Worm (Caenorhabditis elegans) whole organism, young adult: ENCODE data around the gene spr-3.

ENCODE experiments used
- C17E4.6 ChIP-seq: fragments of 200-800 bp; sonication (Bioruptor generic); IDR thresholded peaks from 2 replicates; pipeline ENCODE4 v1.3.6; 2022; ENCODE audit warnings: missing genetic modification reagents, missing genetic modification characterization, missing compliant biosample characterization
- D2030.7 ChIP-seq: fragments of 200-800 bp; sonication (Bioruptor generic); IDR thresholded peaks from 2 replicates; pipeline ENCODE4 v1.3.6; 2022; ENCODE audit warnings: missing genetic modification reagents, missing genetic modification characterization, missing compliant biosample characterization
- F10E7.11 ChIP-seq: sonication (generic microtip); optimal IDR thresholded peaks from 2 replicates; lab custom pipeline; 2017; ENCODE audit warnings: mild to moderate bottlenecking, missing genetic modification characterization, moderate library complexity, missing compliant biosample characterization
- F22D6.2 ChIP-seq: sonication (generic microtip); optimal IDR thresholded peaks from 2 replicates; lab custom pipeline; 2016; ENCODE audit warnings: mild to moderate bottlenecking, missing genetic modification characterization, missing compliant biosample characterization
- F37B4.10 ChIP-seq: fragments of 200-800 bp; sonication (Bioruptor generic); IDR thresholded peaks from 2 replicates; pipeline ENCODE4 v1.3.6; 2022; ENCODE audit warnings: missing genetic modification characterization, missing compliant biosample characterization
- ZK185.1 ChIP-seq: sonication (generic microtip); optimal IDR thresholded peaks from 2 replicates; lab custom pipeline; 2016; ENCODE audit warnings: mild to moderate bottlenecking, missing genetic modification characterization, missing compliant biosample characterization; ENCODE audit not compliant: poor library complexity, severe bottlenecking
- aptf-3 ChIP-seq: fragments of 200-800 bp; sonication (Bioruptor generic); IDR thresholded peaks from 2 replicates; pipeline ENCODE4 v1.3.6; 2022; ENCODE audit warnings: missing genetic modification characterization, missing compliant biosample characterization
- ccch-3 ChIP-seq: fragments of 200-800 bp; sonication (Bioruptor generic); optimal IDR thresholded peaks from 2 replicates; lab custom pipeline; 2018; ENCODE audit warnings: mild to moderate bottlenecking, missing genetic modification characterization, missing compliant biosample characterization
- cebp-1 ChIP-seq, 2 experiments: fragments of 200-800 bp in 1 of 2; sonication (Bioruptor generic) in 1 of 2; sonication (generic microtip) in 1 of 2; IDR thresholded peaks in 1 of 2; optimal IDR thresholded peaks in 1 of 2; 2 replicates each; pipeline versions ENCODE4 v1.3.6 to Lab custom; 2017 to 2022; ENCODE audit warnings: missing compliant biosample characterization in 2 of 2, missing genetic modification characterization in 2 of 2, mild to moderate bottlenecking in 1 of 2, missing genetic modification reagents in 1 of 2, moderate library complexity in 1 of 2
- ceh-40 ChIP-seq: fragments of 200-800 bp; sonication (Bioruptor generic); IDR thresholded peaks from 2 replicates; pipeline ENCODE4 v1.3.6; 2022; ENCODE audit warnings: missing genetic modification characterization, missing compliant biosample characterization
- dox-1 ChIP-seq: fragments of 200-800 bp; sonication (Bioruptor generic); IDR thresholded peaks from 2 replicates; pipeline ENCODE4 v1.3.6; 2022; ENCODE audit warnings: missing genetic modification reagents, missing genetic modification characterization, missing compliant biosample characterization
- ekl-4 ChIP-seq: fragments of 200-800 bp; sonication (Bioruptor generic); IDR thresholded peaks from 2 replicates; pipeline ENCODE4 v1.3.6; 2022; ENCODE audit warnings: missing genetic modification reagents, missing genetic modification characterization, missing compliant biosample characterization
- ets-4 ChIP-seq: fragments of 200-800 bp; sonication (Bioruptor generic); optimal IDR thresholded peaks from 2 replicates; lab custom pipeline; 2018; ENCODE audit warnings: mild to moderate bottlenecking, missing genetic modification characterization, missing compliant biosample characterization
- fkh-3 ChIP-seq: sonication (generic microtip); optimal IDR thresholded peaks from 2 replicates; lab custom pipeline; 2016; ENCODE audit warnings: mild to moderate bottlenecking, missing genetic modification characterization, missing compliant biosample characterization
- gei-17 ChIP-seq: fragments of 200-800 bp; sonication (Bioruptor generic); optimal IDR thresholded peaks from 2 replicates; lab custom pipeline; 2018; ENCODE audit warnings: mild to moderate bottlenecking, missing genetic modification characterization, missing compliant biosample characterization
- hlh-12 ChIP-seq: sonication (generic microtip); optimal IDR thresholded peaks from 2 replicates; lab custom pipeline; 2016; ENCODE audit warnings: missing genetic modification characterization, missing compliant biosample characterization
- hsf-1 ChIP-seq: fragments of 200-800 bp; sonication (Bioruptor generic); IDR thresholded peaks from 2 replicates; pipeline ENCODE4 v1.3.6; 2022; ENCODE audit warnings: missing genetic modification reagents, missing genetic modification characterization, missing compliant biosample characterization
- lin-35 ChIP-seq, 3 experiments: fragments of 150-350 bp in 2 of 3; sonication (generic microtip) in 1 of 3; optimal IDR thresholded peaks; 2 replicates each; lab custom pipeline; 2014 to 2018; ENCODE audit warnings: missing biosample characterization in 3 of 3, missing genetic modification characterization in 3 of 3, missing genetic modification reagents in 3 of 3
- lin-54 ChIP-seq: fragments of 200-800 bp; sonication (Bioruptor generic); optimal IDR thresholded peaks from 2 replicates; lab custom pipeline; 2018; ENCODE audit warnings: mild to moderate bottlenecking, missing genetic modification characterization, missing compliant biosample characterization
- lir-1 ChIP-seq: fragments of 200-800 bp; sonication (Bioruptor generic); conservative IDR thresholded peaks from 2 replicates; pipeline ENCODE4 v1.3.6; 2022; ENCODE audit warnings: missing genetic modification reagents, missing genetic modification characterization, missing compliant biosample characterization
- lsy-27 ChIP-seq: sonication (generic microtip); optimal IDR thresholded peaks from 2 replicates; lab custom pipeline; 2017; ENCODE audit warnings: missing genetic modification characterization, mild to moderate bottlenecking, missing compliant biosample characterization, antibody characterized with exemption, missing genotype, borderline replicate concordance; ENCODE audit not compliant: insufficient read depth
- madf-3 ChIP-seq: fragments of 200-800 bp; sonication (Bioruptor generic); IDR thresholded peaks from 2 replicates; pipeline ENCODE4 v1.3.6; 2022; ENCODE audit warnings: missing genetic modification reagents, missing genetic modification characterization, missing compliant biosample characterization
- madf-6 ChIP-seq: fragments of 200-800 bp; sonication (Bioruptor generic); IDR thresholded peaks from 2 replicates; pipeline ENCODE4 v1.3.6; 2022; ENCODE audit warnings: missing genetic modification reagents, missing genetic modification characterization, missing compliant biosample characterization
- madf-8 ChIP-seq: fragments of 200-800 bp; sonication (Bioruptor generic); conservative IDR thresholded peaks from 2 replicates; pipeline ENCODE4 v1.3.6; 2022; ENCODE audit warnings: missing genetic modification reagents, missing genetic modification characterization, missing compliant biosample characterization
- mxl-1 ChIP-seq: sonication (generic microtip); optimal IDR thresholded peaks from 2 replicates; lab custom pipeline; 2016; ENCODE audit warnings: missing genetic modification characterization, missing compliant biosample characterization
- nfyb-1 ChIP-seq: fragments of 200-800 bp; sonication (Bioruptor generic); IDR thresholded peaks from 2 replicates; pipeline ENCODE4 v1.3.6; 2022; ENCODE audit warnings: missing genetic modification reagents, missing genetic modification characterization, missing compliant biosample characterization
- nhr-27 ChIP-seq: fragments of 200-800 bp; sonication (Bioruptor generic); optimal IDR thresholded peaks from 2 replicates; lab custom pipeline; 2018; ENCODE audit warnings: mild to moderate bottlenecking, missing genetic modification characterization, moderate library complexity, missing compliant biosample characterization
- nhr-90 ChIP-seq: sonication (generic microtip); optimal IDR thresholded peaks from 2 replicates; lab custom pipeline; 2016; ENCODE audit warnings: missing genotype, mild to moderate bottlenecking, missing genetic modification characterization, missing compliant biosample characterization
- pbrm-1 ChIP-seq: fragments of 200-800 bp; sonication (Bioruptor generic); IDR thresholded peaks from 2 replicates; pipeline ENCODE4 v1.3.6; 2022; ENCODE audit warnings: missing genetic modification reagents, missing genetic modification characterization, missing compliant biosample characterization
- rcor-1 ChIP-seq: fragments of 200-800 bp; sonication (Bioruptor generic); IDR thresholded peaks from 2 replicates; pipeline ENCODE4 v1.3.6; 2022; ENCODE audit warnings: missing genetic modification reagents, missing genetic modification characterization, missing compliant biosample characterization
- rpc-1 ChIP-seq, 2 experiments: fragments of 150-350 bp in 1 of 2; sonication (generic microtip) in 1 of 2; optimal IDR thresholded peaks; 2 replicates each; lab custom pipeline; 2014 to 2018; ENCODE audit warnings: missing biosample characterization in 1 of 2, missing genetic modification characterization in 1 of 2, missing genetic modification reagents in 1 of 2, missing genotype in 1 of 2
- snpc-1.3 ChIP-seq: sonication (generic microtip); optimal IDR thresholded peaks from 2 replicates; lab custom pipeline; 2017; ENCODE audit warnings: missing genetic modification characterization, mild to moderate bottlenecking, missing compliant biosample characterization, antibody characterized with exemption, moderate library complexity, missing genotype, missing genetic modification reagents; ENCODE audit not compliant: insufficient read depth
- snpc-3.4 ChIP-seq: sonication (generic microtip); optimal IDR thresholded peaks from 2 replicates; lab custom pipeline; 2017; ENCODE audit warnings: missing genetic modification characterization, mild to moderate bottlenecking, missing compliant biosample characterization, antibody characterized with exemption, moderate library complexity, missing genotype, missing genetic modification reagents
- zfh-2 ChIP-seq: fragments of 200-800 bp; sonication (Bioruptor generic); conservative IDR thresholded peaks from 2 replicates; pipeline ENCODE4 v1.3.6; 2022; ENCODE audit warnings: missing genetic modification reagents, missing genetic modification characterization, missing compliant biosample characterization
- ztf-22 ChIP-seq: fragments of 200-800 bp; sonication (Bioruptor generic); optimal IDR thresholded peaks from 2 replicates; lab custom pipeline; 2018; ENCODE audit warnings: mild to moderate bottlenecking, missing genetic modification characterization, moderate library complexity, missing compliant biosample characterization

The spr-3 gene

ce11 chrX:4549853-4550596 lies 36.1 kb downstream of the spr-3 start, which contains the start of gene C07A12.18:
C07A12.18 (minus strand) TSS chrX:4549903.
- TF ChIP-seq hlh-12 (tag; lab: Kevin White, UChicago) (no peak), cebp-1 (GFP tag; IDR thresholded peaks at IDR 0.05; lab: Robert Waterston, UW) (peak; percentile 57; the same call in 1 of the 2 replicates), cebp-1 (tag; optimal IDR thresholded peaks at IDR 0.05; lab: Kevin White, UChicago) (no peak), snpc-3.4 (no peak)

- TF ChIP-seq ceh-40 (GFP tag; lab: Robert Waterston, UW) (no peak), gei-17 (GFP tag; lab: Kevin White, UChicago) (no peak), F37B4.10 (no peak), F10E7.11 (tag; lab: Kevin White, UChicago) (no peak), lin-35 (GFP tag; optimal IDR thresholded peaks at IDR 0.05; lab: Kevin White, UChicago) (no peak), ets-4 (no peak), lin-54 (GFP tag; lab: Kevin White, UChicago) (no peak), rcor-1 (no peak), ekl-4 (GFP tag; lab: Robert Waterston, UW) (no peak), pbrm-1 (GFP tag; lab: Robert Waterston, UW) (no peak), nhr-27 (no peak), rpc-1 (optimal IDR thresholded peaks at IDR 0.05; lab: Kevin White, UChicago) (no peak), rpc-1 (tag; optimal IDR thresholded peaks at IDR 0.05; lab: Kevin White, UChicago) (no peak), D2030.7 (GFP tag; lab: Robert Waterston, UW) (no peak), lsy-27 (tag; lab: Kevin White, UChicago) (no peak), nfyb-1 (no peak), snpc-1.3 (no peak), hsf-1 (GFP tag; lab: Robert Waterston, UW) (no peak), C17E4.6 (GFP tag; lab: Robert Waterston, UW) (no peak), dox-1 (GFP tag; lab: Robert Waterston, UW) (0 out of 2 replicates have a peak, but pooled peaks have one; percentile 19), F22D6.2 (tag; lab: Kevin White, UChicago) (no peak), zfh-2 (GFP tag; lab: Robert Waterston, UW) (peak; percentile 46), nhr-90 (tag; lab: Kevin White, UChicago) (no peak), ccch-3 (no peak), madf-6 (GFP tag; lab: Robert Waterston, UW) (no peak), mxl-1 (tag; lab: Kevin White, UChicago) (no peak), ztf-22 (no peak), cebp-1 (GFP tag; IDR thresholded peaks at IDR 0.05; lab: Robert Waterston, UW) (no peak), cebp-1 (tag; optimal IDR thresholded peaks at IDR 0.05; lab: Kevin White, UChicago) (peak; percentile 13), lir-1 (GFP tag; lab: Robert Waterston, UW) (no peak), aptf-3 (GFP tag; lab: Robert Waterston, UW) (no peak), fkh-3 (no peak), madf-8 (GFP tag; lab: Robert Waterston, UW) (no peak), ZK185.1 (tag; lab: Kevin White, UChicago) (no peak), madf-3 (0 out of 2 replicates have a peak, but pooled peaks have one; percentile 53)
Measured at ce11 chrX:4550987-4551386, 37.1 kb downstream of the spr-3 start.
